Worm (Caenorhabditis elegans) whole organism, L4/young adult: ENCODE data around the gene dylt-3.

ENCODE experiments used
- W03F9.2 ChIP-seq: fragments of 150-350 bp; optimal IDR thresholded peaks from 2 replicates; lab custom pipeline; 2014; ENCODE audit warnings: missing biosample characterization, missing genetic modification characterization
- dao-5 ChIP-seq: sonication (generic microtip); optimal IDR thresholded peaks from 2 replicates; lab custom pipeline; 2016; ENCODE audit warnings: missing genotype, missing genetic modification characterization, moderate library complexity, missing compliant biosample characterization

ce11 chrII:8137379-8137778 lies 44.2 kb upstream of the dylt-3 start:
- TF ChIP-seq W03F9.2: no peak
- TF ChIP-seq dao-5 (tag; lab: Kevin White, UChicago): no peak
